Fruit fly (Drosophila melanogaster) Kc167 (cell line): ENCODE data around the gene dgt2.

ENCODE experiments used
- Sin3A ChIP-seq: fragments of >200 bp; optimal IDR thresholded peaks from 2 replicates; lab custom pipeline; 2018; ENCODE audit warnings: missing external identifiers
- h ChIP-seq: fragments of >200 bp; optimal IDR thresholded peaks from 3 replicates; lab custom pipeline; 2018; ENCODE audit warnings: missing external identifiers
- insv ChIP-seq: fragments of >200 bp; optimal IDR thresholded peaks from 3 replicates; lab custom pipeline; 2018; ENCODE audit warnings: missing external identifiers
- psq ChIP-seq: fragments of >200 bp; optimal IDR thresholded peaks from 2 replicates; lab custom pipeline; 2017; ENCODE audit warnings: missing external identifiers
- ttk ChIP-seq: sonication (Bioruptor generic); optimal IDR thresholded peaks from 2 replicates; lab custom pipeline; 2017; ENCODE audit warnings: missing external identifiers

DNA sequence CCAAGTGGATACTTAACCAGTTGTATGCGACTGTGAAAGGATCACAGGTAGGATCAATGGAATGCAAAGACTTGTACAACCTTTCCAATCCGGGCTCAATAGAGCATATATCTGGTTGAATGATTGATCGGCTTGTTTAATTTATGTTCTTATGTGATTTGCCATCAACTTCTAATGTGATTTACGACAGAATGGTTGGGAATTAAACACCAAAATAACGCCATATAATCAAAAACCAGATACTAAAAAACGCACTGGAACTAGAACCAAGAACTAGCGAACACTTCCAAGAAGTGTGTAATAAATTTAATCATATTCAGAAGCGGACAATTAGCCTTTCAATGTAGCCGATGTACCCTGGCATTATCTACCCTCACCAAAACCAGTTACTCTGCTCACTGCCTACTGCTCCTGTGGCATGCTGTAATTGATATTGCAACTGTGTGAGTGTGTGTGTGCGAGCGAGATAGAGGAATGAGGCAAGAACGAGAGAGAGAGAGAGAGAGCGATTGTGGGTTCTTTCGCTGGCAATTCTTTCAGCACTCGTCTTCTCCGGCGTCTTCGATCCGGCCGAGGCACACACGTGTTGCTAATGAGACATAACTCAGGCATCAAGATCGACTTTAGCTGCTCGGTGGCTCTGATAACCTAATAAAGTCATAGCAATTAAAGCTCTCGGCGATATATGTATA, 21.0 kb upstream of the dgt2 start:
- TF ChIP-seq Sin3A (lab: Kevin White, UChicago) (no peak), psq (no peak), h (lab: Kevin White, UChicago) (no peak), insv (lab: Kevin White, UChicago) (no peak), ttk (no peak)
